Fruit fly (Drosophila melanogaster): ENCODE data around the gene Roc1a.

Roc1a gene

DNA sequence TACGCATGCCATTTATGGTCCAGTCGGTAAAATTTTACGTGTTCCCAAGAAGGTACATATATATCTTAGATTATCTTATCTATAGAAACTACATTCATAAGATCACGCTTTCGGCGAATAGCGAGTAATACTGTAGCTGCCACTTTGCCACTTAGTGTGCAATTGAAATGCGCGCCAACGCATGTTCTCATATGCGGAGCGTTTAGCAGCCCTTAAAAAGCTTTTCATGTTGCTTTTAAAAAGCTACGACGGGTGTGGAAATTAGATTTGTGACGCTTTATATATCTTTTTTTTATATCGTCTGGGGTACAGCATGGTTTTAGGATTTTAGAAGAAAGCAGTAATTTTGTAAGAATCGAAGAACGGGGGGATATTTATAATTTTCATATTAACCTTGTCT lies 10.9 kb downstream of the Roc1a start:
- TF ChIP-seq CG1620 (GFP tag; optimal IDR thresholded peaks at IDR 0.05) (no peak), toe (GFP tag; optimal IDR thresholded peaks at IDR 0.05) (no peak), pad (GFP tag; optimal IDR thresholded peaks at IDR 0.05) (no peak), bab1 (GFP tag; optimal IDR thresholded peaks at IDR 0.05) (peak; percentile 77), Mnt (GFP tag; optimal IDR thresholded peaks at IDR 0.05) (no peak), Clk (GFP tag; optimal IDR thresholded peaks at IDR 0.05) (no peak), CG14711 (tag; optimal IDR thresholded peaks at IDR 0.05) (peak; percentile 24), CG12768 (GFP tag; optimal IDR thresholded peaks at IDR 0.05) (no peak), CG7101 (tag; optimal IDR thresholded peaks at IDR 0.05) (no peak), Crg-1 (GFP tag; optimal IDR thresholded peaks at IDR 0.05) (no peak)

DNA sequence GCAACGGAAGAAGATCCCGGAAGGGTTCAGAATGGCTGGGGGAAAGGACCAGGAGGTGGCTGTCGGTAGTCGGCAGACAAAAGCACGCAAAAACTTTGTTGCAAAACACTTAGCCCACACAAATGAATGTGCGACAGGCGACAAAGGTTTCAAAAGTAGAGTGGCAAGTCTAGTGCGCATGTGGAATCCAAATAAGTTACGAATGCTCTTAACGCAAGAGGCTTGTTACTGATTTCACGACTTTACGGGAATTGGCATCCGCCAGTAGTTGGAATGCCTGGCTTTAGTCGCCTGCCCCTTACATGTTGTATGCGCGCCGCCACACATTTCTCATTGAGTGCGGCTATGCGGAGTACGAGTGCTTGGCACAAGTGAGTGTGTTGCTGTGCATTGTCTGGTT lies 31.4 kb downstream of the Roc1a start:
- no peak for TF ChIP-seq CG33017 (tag; optimal IDR thresholded peaks at IDR 0.05)
- TF ChIP-seq CG1620 (GFP tag; optimal IDR thresholded peaks at IDR 0.05) = no peak
- no peak for TF ChIP-seq Crg-1 (GFP tag; optimal IDR thresholded peaks at IDR 0.05)
- TF ChIP-seq Clk (GFP tag; optimal IDR thresholded peaks at IDR 0.05) = no peak
- TF ChIP-seq Mnt (GFP tag; optimal IDR thresholded peaks at IDR 0.05) = no peak
- no peak for TF ChIP-seq CG7045 (GFP tag; optimal IDR thresholded peaks at IDR 0.05)
- no peak for TF ChIP-seq CG14711 (tag; optimal IDR thresholded peaks at IDR 0.05)

DNA sequence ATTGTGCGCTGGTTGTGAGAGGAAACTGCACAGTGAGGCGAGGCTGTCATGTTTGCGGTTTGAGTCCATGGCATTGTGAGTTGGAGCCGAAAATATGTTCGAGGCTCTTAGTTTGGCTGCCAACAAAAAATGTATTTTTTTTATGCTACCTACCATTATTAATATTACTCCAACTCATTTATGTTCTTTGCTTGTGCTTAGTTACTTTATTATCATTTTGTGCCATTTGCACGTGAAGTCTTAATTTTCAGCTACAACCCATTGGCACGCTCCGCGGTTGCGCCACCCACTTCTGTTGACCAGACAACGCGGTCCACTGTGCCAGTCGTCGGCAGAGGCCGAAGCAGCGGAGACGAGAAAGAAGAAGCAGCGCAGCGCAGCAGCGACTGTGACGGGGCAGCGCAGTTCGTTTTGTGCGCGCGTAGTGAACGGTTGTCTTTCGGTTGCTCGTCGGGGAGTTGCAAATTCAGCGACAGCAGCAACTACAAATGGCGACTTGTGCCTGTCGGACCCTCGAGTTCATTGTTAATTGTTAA lies 39.4 kb downstream of the Roc1a start, which contains the start of gene sdk:
sdk (plus strand) TSS at position 398 of the 536 bp plus-strand sequence.
- TF ChIP-seq Hr96 (GFP tag; optimal IDR thresholded peaks at IDR 0.05) (peak; percentile 95), cnc (optimal IDR thresholded peaks at IDR 0.05) (no peak), Mnt (GFP tag; optimal IDR thresholded peaks at IDR 0.05) (peak; percentile 78), CG5204 (GFP tag; optimal IDR thresholded peaks at IDR 0.05) (peak; percentile 73), cic (GFP tag; optimal IDR thresholded peaks at IDR 0.05) (no peak), Clk (GFP tag; optimal IDR thresholded peaks at IDR 0.05) (peak; percentile 53), toe (GFP tag; optimal IDR thresholded peaks at IDR 0.05) (peak; percentile 61), kay (GFP tag; ENCODE audit: borderline replicate concordance) (no peak), CG12768 (GFP tag; optimal IDR thresholded peaks at IDR 0.05) (peak; percentile 65), CG11617 (GFP tag; optimal IDR thresholded peaks at IDR 0.05) (peak; percentile 82), CG7045 (GFP tag; optimal IDR thresholded peaks at IDR 0.05) (peak; percentile 67), tj (GFP tag; optimal IDR thresholded peaks at IDR 0.05) (peak; percentile 59), CG14711 (tag; optimal IDR thresholded peaks at IDR 0.05) (peak; percentile 56), bab1 (GFP tag; optimal IDR thresholded peaks at IDR 0.05) (peak; percentile 88), pad (GFP tag; optimal IDR thresholded peaks at IDR 0.05) (peak; percentile 75), Crg-1 (GFP tag; optimal IDR thresholded peaks at IDR 0.05) (peak; percentile 71), CG1620 (GFP tag; optimal IDR thresholded peaks at IDR 0.05) (peak; percentile 71), ovo (GFP tag; optimal IDR thresholded peaks at IDR 0.05) (peak; percentile 62), CG7101 (tag; optimal IDR thresholded peaks at IDR 0.05) (peak; percentile 77), CG33017 (tag; optimal IDR thresholded peaks at IDR 0.05) (peak; percentile 38)

DNA sequence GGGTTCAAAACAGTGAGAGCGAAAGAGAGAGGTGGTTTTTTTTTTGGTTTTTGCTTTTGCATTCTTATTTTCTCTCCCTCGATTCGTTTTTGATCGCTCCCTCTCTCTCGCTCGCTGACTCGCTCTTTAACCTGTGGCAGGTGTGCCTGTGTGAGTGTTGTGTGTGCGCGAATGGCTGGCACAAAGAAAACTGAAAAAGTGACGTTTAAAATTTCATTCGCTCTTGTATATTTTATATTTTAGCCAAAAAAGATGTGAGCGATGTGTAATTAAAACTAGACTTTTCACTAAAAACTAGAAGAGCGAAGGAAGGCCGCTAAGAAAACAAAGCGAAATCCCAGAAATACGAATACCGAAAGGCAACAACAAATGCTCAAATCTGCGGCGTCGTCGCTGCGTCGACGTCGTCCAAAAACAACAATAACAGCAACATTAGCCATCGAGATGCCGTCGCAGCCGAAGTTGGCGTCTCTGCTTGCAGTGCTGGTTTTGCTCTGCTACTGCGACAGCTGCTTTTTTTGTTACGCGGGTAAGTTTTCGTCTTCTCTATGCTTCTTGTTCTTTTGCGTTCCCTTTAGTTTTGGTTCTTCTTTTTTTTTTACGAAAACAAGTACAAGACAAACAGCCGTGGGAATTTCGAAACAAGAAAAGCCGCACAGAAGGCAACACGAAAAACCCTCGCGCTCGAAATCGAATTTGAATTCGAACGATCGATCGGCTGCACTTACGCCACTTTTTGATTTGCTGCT lies 40.4 kb downstream of the Roc1a start:
- peak; percentile 29 for TF ChIP-seq kay (GFP tag; ENCODE audit: borderline replicate concordance)
- no peak for TF ChIP-seq CG33017 (tag; optimal IDR thresholded peaks at IDR 0.05)
- TF ChIP-seq CG1620 (GFP tag; optimal IDR thresholded peaks at IDR 0.05) = no peak
- no peak for TF ChIP-seq Mnt (GFP tag; optimal IDR thresholded peaks at IDR 0.05)

DNA sequence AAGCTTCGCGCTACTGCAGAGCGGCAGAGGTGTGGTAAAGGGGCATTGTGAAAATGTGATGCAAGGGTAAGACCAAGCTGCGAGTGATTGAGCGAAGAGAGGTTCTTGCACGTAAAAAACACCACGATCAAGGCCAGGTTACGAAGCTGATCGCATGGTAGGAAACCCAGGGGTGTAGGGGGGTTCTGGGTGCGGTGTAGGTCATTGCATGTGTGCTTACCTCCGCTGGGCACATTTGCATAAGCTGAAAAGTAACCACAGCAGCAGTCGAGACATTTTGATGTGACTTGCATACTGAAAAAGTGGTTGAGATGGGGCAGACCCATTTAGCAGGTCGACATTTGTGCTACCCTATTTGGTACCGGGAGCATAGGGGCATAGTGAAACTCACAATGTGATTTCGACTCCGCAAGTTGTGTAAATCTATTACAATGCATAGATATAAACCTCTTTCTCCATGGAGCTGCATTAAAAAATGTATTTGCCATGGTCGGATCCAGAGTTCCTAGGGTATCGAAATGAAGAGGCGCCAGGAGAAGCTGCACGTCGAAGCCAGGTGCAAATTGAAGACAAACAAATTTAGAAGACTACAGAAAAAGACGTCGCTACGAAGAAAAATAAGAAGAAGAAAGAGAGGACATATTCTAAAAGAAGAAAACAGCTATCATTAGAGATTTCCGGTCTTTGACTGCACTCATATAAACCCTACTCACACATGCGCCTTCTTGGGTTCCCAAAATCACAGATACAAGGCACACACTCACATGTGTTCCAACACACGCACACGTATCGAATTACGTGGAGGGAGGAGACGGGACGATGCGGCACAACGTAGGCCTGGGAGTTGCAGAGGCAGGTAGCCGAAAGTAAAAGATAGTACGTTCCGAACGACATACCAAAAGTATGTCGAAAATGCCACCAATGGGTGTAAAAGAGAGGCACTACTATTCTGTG lies 46.0 kb downstream of the Roc1a start:
- no peak for TF ChIP-seq CG5204 (GFP tag; optimal IDR thresholded peaks at IDR 0.05)
- TF ChIP-seq CG14711 (tag; optimal IDR thresholded peaks at IDR 0.05) = no peak
- no peak for TF ChIP-seq Mnt (GFP tag; optimal IDR thresholded peaks at IDR 0.05)
- TF ChIP-seq ovo (GFP tag; optimal IDR thresholded peaks at IDR 0.05) = no peak
- no peak for TF ChIP-seq Clk (GFP tag; optimal IDR thresholded peaks at IDR 0.05)
- TF ChIP-seq CG1620 (GFP tag; optimal IDR thresholded peaks at IDR 0.05) = no peak
- no peak for TF ChIP-seq CG11617 (GFP tag; optimal IDR thresholded peaks at IDR 0.05)
- no peak for TF ChIP-seq tj (GFP tag; optimal IDR thresholded peaks at IDR 0.05)
- TF ChIP-seq CG7101 (tag; optimal IDR thresholded peaks at IDR 0.05) = no peak
- TF ChIP-seq Hr96 (GFP tag; optimal IDR thresholded peaks at IDR 0.05) = no peak
- no peak for TF ChIP-seq CG7045 (GFP tag; optimal IDR thresholded peaks at IDR 0.05)
- no peak for TF ChIP-seq CG33017 (tag; optimal IDR thresholded peaks at IDR 0.05)
- no peak for TF ChIP-seq cnc (optimal IDR thresholded peaks at IDR 0.05)
- TF ChIP-seq bab1 (GFP tag; optimal IDR thresholded peaks at IDR 0.05) = no peak
- no peak for TF ChIP-seq CG12768 (GFP tag; optimal IDR thresholded peaks at IDR 0.05)
- TF ChIP-seq pad (GFP tag; optimal IDR thresholded peaks at IDR 0.05) = no peak
- TF ChIP-seq kay (GFP tag; ENCODE audit: borderline replicate concordance) = no peak
- TF ChIP-seq cic (GFP tag; optimal IDR thresholded peaks at IDR 0.05) = no peak
- no peak for TF ChIP-seq toe (GFP tag; optimal IDR thresholded peaks at IDR 0.05)

All from whole organism, adult.